Worm (Caenorhabditis elegans) whole organism, L4 larva: ENCODE measurements around the gene nas-13.

Experiments
- F49E8.2 ChIP-seq: sonication (generic microtip); optimal IDR thresholded peaks from 2 replicates; lab custom pipeline; 2016; ENCODE audit warnings: missing compliant biosample characterization, mild to moderate bottlenecking, missing genetic modification characterization, borderline replicate concordance
- aly-2 ChIP-seq: sonication (generic microtip); optimal IDR thresholded peaks from 2 replicates; lab custom pipeline; 2018; ENCODE audit warnings: missing biosample characterization, missing genetic modification characterization
- nhr-111 ChIP-seq: fragments of 200-800 bp; sonication (Bioruptor generic); optimal IDR thresholded peaks from 2 replicates; lab custom pipeline; 2018; ENCODE audit warnings: mild to moderate bottlenecking, missing genetic modification characterization, missing compliant biosample characterization
- pqm-1 ChIP-seq: sonication (generic microtip); optimal IDR thresholded peaks from 2 replicates; lab custom pipeline; 2017; ENCODE audit warnings: missing biosample characterization, missing genetic modification characterization
- unc-62 ChIP-seq, 3 experiments: fragments of 150-350 bp in 1 of 3; sonication (generic microtip); optimal IDR thresholded peaks in 2 of 3; peaks in 1 of 3; 1 replicate in 1 of 3; 2 replicates in 2 of 3; lab custom pipeline; 2014 to 2017; ENCODE audit warnings: missing biosample characterization in 3 of 3, missing genetic modification characterization in 3 of 3, missing genetic modification reagents in 3 of 3, missing genotype in 1 of 3
- zip-11 ChIP-seq: fragments of 200-800 bp; sonication (Bioruptor generic); IDR thresholded peaks from 2 replicates; pipeline ENCODE4 v1.3.6; 2022; ENCODE audit warnings: missing genetic modification characterization, missing compliant biosample characterization

DNA sequence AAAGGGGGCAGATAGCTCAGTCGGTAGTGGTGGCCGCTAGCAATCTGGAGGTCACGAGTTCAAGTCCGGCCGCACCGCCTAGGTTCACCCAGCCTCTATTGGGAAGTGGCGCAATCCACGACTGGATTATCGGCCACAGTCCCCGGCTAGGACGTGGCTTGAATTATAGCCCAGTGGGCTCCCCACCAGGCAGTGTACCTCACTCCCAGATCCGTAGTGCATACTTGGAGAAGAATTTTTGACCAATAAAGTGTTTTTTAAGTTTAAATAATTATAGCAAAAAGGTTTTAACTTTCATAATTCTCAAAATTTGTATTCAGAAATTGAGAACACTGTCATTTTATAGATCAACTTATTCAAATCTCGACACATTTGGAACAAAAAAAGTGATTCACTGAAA, 42.7 kb downstream of the nas-13 start:
- TF ChIP-seq aly-2 (tag; lab: Kevin White, UChicago) (no peak), zip-11 (GFP tag; lab: Robert Waterston, UW) (no peak), F49E8.2 (tag; lab: Kevin White, UChicago) (no peak), pqm-1 (tag; lab: Kevin White, UChicago) (no peak), unc-62 (GFP tag; optimal IDR thresholded peaks at IDR 0.05 in 1 of 2; lab: Kevin White, UChicago) (no peak), unc-62 (tag; optimal IDR thresholded peaks at IDR 0.05; lab: Kevin White, UChicago) (no peak), nhr-111 (no peak)
